Fruit fly (Drosophila melanogaster) whole organism, wandering third instar larva: ENCODE data around the gene CG34328.

ENCODE experiments used
- Abd-B ChIP-seq: fragments of >200 bp; optimal IDR thresholded peaks from 2 replicates; lab custom pipeline; 2017; ENCODE audit warnings: missing biosample characterization, missing genetic modification characterization
- CG9705 ChIP-seq: fragments of 200-800 bp; sonication (Bioruptor generic); optimal IDR thresholded peaks from 2 replicates; lab custom pipeline; 2018; ENCODE audit warnings: missing biosample characterization, mild to moderate bottlenecking, missing genetic modification characterization
- CrebA ChIP-seq: fragments of 200-800 bp; sonication (Bioruptor generic); optimal IDR thresholded peaks from 2 replicates; lab custom pipeline; 2016; ENCODE audit warnings: missing biosample characterization, mild to moderate bottlenecking, missing genetic modification characterization, borderline replicate concordance
- Dfd ChIP-seq: fragments of >200 bp; optimal IDR thresholded peaks from 2 replicates; lab custom pipeline; 2017; ENCODE audit warnings: missing biosample characterization, missing genetic modification characterization
- Dif ChIP-seq: fragments of 200-275, 200-300 bp; sonication (Bioruptor generic); optimal IDR thresholded peaks from 2 replicates; lab custom pipeline; 2018; ENCODE audit warnings: missing biosample characterization, missing genetic modification characterization; ENCODE audit not compliant: partially characterized antibody
- GATAd ChIP-seq: sonication (Bioruptor generic); optimal IDR thresholded peaks from 2 replicates; lab custom pipeline; 2016; ENCODE audit warnings: missing biosample characterization, missing genetic modification characterization
- HLH106 ChIP-seq: fragments of 200-800 bp; optimal IDR thresholded peaks from 3 replicates; lab custom pipeline; 2019; ENCODE audit warnings: missing biosample characterization, mild to moderate bottlenecking, missing genetic modification characterization, moderate library complexity
- Hr78 ChIP-seq: fragments of >200 bp; optimal IDR thresholded peaks from 2 replicates; lab custom pipeline; 2017; ENCODE audit warnings: missing biosample characterization, missing genetic modification characterization
- Hr83 ChIP-seq: fragments of 200-300 bp; sonication (Bioruptor generic); optimal IDR thresholded peaks from 2 replicates; lab custom pipeline; 2016; ENCODE audit warnings: missing biosample characterization, mild to moderate bottlenecking, missing genetic modification characterization, moderate library complexity; ENCODE audit not compliant: poor library complexity, severe bottlenecking
- Jra ChIP-seq: sonication (Bioruptor generic); optimal IDR thresholded peaks from 2 replicates; lab custom pipeline; 2016; ENCODE audit warnings: missing biosample characterization, missing genetic modification characterization
- Myc ChIP-seq: fragments of >200 bp; optimal IDR thresholded peaks from 2 replicates; lab custom pipeline; 2017
- N ChIP-seq: fragments of >200 bp; optimal IDR thresholded peaks from 2 replicates; lab custom pipeline; 2018; ENCODE audit warnings: missing biosample characterization, missing external identifiers, missing genetic modification characterization
- Rel ChIP-seq, 2 experiments: fragments of 200-800 bp; sonication (Bioruptor generic) in 1 of 2; optimal IDR thresholded peaks; 2 replicates in 1 of 2; 3 replicates in 1 of 2; lab custom pipeline; 2016 to 2019; ENCODE audit warnings: mild to moderate bottlenecking in 2 of 2, missing biosample characterization in 2 of 2, missing genetic modification characterization in 2 of 2, moderate library complexity in 1 of 2
- Sp1 ChIP-seq: fragments of 200-800 bp; sonication (Bioruptor generic); optimal IDR thresholded peaks from 3 replicates; lab custom pipeline; 2019; ENCODE audit warnings: missing biosample characterization, mild to moderate bottlenecking, missing genetic modification characterization, moderate library complexity
- Vsx2 ChIP-seq: fragments of 200-300, 225-300 bp; sonication (Bioruptor generic); optimal IDR thresholded peaks from 2 replicates; lab custom pipeline; 2018; ENCODE audit warnings: missing biosample characterization, missing genetic modification characterization; ENCODE audit not compliant: partially characterized antibody
- br ChIP-seq: fragments of 200-800 bp; sonication (Bioruptor generic); optimal IDR thresholded peaks from 2 replicates; lab custom pipeline; 2016; ENCODE audit warnings: missing biosample characterization, missing genetic modification characterization
- dl ChIP-seq, 2 experiments: fragments of 175-275, 200-275 bp in 1 of 2; fragments of 200-275 bp in 1 of 2; sonication (Bioruptor generic); optimal IDR thresholded peaks; lab custom pipeline; 2018; ENCODE audit warnings: mild to moderate bottlenecking in 2 of 2, missing biosample characterization in 2 of 2, missing genetic modification characterization in 2 of 2, moderate library complexity in 2 of 2; ENCODE audit not compliant: partially characterized antibody in 2 of 2, insufficient read depth in 1 of 2
- dmrt93B ChIP-seq: fragments of 200-800 bp; sonication (Bioruptor generic); optimal IDR thresholded peaks from 2 replicates; lab custom pipeline; 2018; ENCODE audit warnings: missing biosample characterization, mild to moderate bottlenecking, missing genetic modification characterization
- dsf ChIP-seq: sonication (Bioruptor generic); optimal IDR thresholded peaks from 2 replicates; lab custom pipeline; 2016; ENCODE audit warnings: missing biosample characterization, missing genetic modification characterization, borderline replicate concordance
- ey ChIP-seq: fragments of 200-800 bp; sonication (Bioruptor generic); optimal IDR thresholded peaks from 2 replicates; lab custom pipeline; 2016; ENCODE audit warnings: missing biosample characterization, missing genetic modification characterization
- foxo ChIP-seq, 2 experiments: fragments of 200-800 bp; sonication (Bioruptor generic); optimal IDR thresholded peaks; 2 replicates in 1 of 2; 3 replicates in 1 of 2; lab custom pipeline; 2016 to 2017; ENCODE audit warnings: missing biosample characterization in 2 of 2, missing genetic modification characterization in 2 of 2
- fru ChIP-seq: fragments of 200-800 bp; sonication (Bioruptor generic); optimal IDR thresholded peaks from 3 replicates; lab custom pipeline; 2016; ENCODE audit warnings: missing biosample characterization, mild to moderate bottlenecking, missing genetic modification characterization
- h ChIP-seq: fragments of 200-800 bp; sonication (Bioruptor generic); optimal IDR thresholded peaks from 3 replicates; lab custom pipeline; 2016; ENCODE audit warnings: missing biosample characterization, mild to moderate bottlenecking, missing genetic modification characterization
- jim ChIP-seq: fragments of 175-275, 200-325 bp; sonication (Bioruptor generic); optimal IDR thresholded peaks from 2 replicates; lab custom pipeline; 2016; ENCODE audit warnings: missing biosample characterization, mild to moderate bottlenecking, missing genetic modification characterization
- lola ChIP-seq: fragments of >200 bp; optimal IDR thresholded peaks from 2 replicates; lab custom pipeline; 2017; ENCODE audit warnings: missing biosample characterization, missing genetic modification characterization
- pan ChIP-seq: fragments of >200 bp; optimal IDR thresholded peaks from 2 replicates; lab custom pipeline; 2017
- psq ChIP-seq: fragments of 200-800 bp; sonication (Bioruptor generic); optimal IDR thresholded peaks from 3 replicates; lab custom pipeline; 2017; ENCODE audit warnings: missing biosample characterization, mild to moderate bottlenecking, missing genetic modification characterization, moderate library complexity
- rgr ChIP-seq: fragments of 200-800 bp; sonication (Bioruptor generic); optimal IDR thresholded peaks from 3 replicates; lab custom pipeline; 2016; ENCODE audit warnings: missing biosample characterization, mild to moderate bottlenecking, missing genetic modification characterization
- tai ChIP-seq: sonication (Bioruptor generic); optimal IDR thresholded peaks from 2 replicates; lab custom pipeline; 2016; ENCODE audit warnings: missing biosample characterization, missing genetic modification characterization
- woc ChIP-seq: sonication (Bioruptor generic); optimal IDR thresholded peaks from 2 replicates; lab custom pipeline; 2016; ENCODE audit warnings: missing biosample characterization, mild to moderate bottlenecking, missing genetic modification characterization

CG34328 gene

DNA sequence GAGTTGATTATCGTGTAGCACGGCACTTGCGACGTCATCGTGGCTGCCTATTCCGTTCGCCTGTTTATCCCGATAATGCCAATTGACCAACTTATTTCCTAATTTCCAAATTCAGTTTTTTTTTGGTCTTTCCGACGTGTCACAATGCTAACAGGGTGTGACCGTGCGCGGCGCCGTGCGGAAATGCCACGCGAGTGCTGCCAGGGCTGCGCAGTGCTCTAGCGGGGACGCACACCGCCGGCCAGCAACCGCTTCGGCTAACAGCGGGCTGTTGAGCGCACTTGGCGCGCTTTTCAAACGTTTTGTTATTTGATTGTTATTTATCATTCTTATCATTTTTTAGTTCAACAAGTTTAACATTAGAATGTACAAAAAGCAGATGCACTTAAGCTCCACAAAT is 14.8 kb downstream of the CG34328 start, which contains the start of gene betaCOP:
Gene betaCOP, minus strand, starts transcription at position 187 of the 400 bp plus-strand sequence.
- no peak for TF ChIP-seq woc (GFP tag; lab: Kevin White, UChicago)
- no peak for TF ChIP-seq lola (GFP tag; lab: Kevin White, UChicago)
- no peak for TF ChIP-seq Rel (GFP tag; optimal IDR thresholded peaks at IDR 0.05; lab: Kevin White, UChicago)
- TF ChIP-seq Rel (tag; optimal IDR thresholded peaks at IDR 0.05; lab: Kevin White, UChicago) = peak; percentile 31

dm6 chrX:18379791-18380190 is 20.1 kb downstream of the CG34328 start, which contains the start of the genes por and CG6179:
Gene por (minus strand): TSS chrX:18379854.
Gene CG6179 (plus strand): TSS chrX:18380082.
- TF ChIP-seq h (GFP tag; lab: Kevin White, UChicago) (no peak), dsf (no peak), Rel (GFP tag; optimal IDR thresholded peaks at IDR 0.05; lab: Kevin White, UChicago) (no peak), Rel (tag; optimal IDR thresholded peaks at IDR 0.05; lab: Kevin White, UChicago) (peak; percentile 13), Vsx2 (GFP tag; lab: Kevin White, UChicago) (no peak), Myc (lab: Kevin White, UChicago) (peak; percentile 72)

- TF ChIP-seq Myc (lab: Kevin White, UChicago) (no peak), br (GFP tag; lab: Kevin White, UChicago) (no peak), ey (GFP tag; lab: Kevin White, UChicago) (no peak)
Measured at dm6 chrX:18374421-18374935, 25.4 kb downstream of the CG34328 start.

- TF ChIP-seq pan (no peak), Dfd (GFP tag; lab: Kevin White, UChicago) (no peak), foxo (GFP tag; optimal IDR thresholded peaks at IDR 0.05; lab: Kevin White, UChicago) (peak in 1 of 2 experiments; percentile 1), Abd-B (GFP tag; lab: Kevin White, UChicago) (peak; percentile 54), Jra (GFP tag; lab: Kevin White, UChicago) (peak; percentile 70), Hr78 (peak; percentile 43), woc (GFP tag; lab: Kevin White, UChicago) (no peak), Dif (GFP tag; lab: Kevin White, UChicago) (peak; percentile 72), HLH106 (tag; lab: Kevin White, UChicago) (peak; percentile 14), h (GFP tag; lab: Kevin White, UChicago) (peak; percentile 18), GATAd (GFP tag; lab: Kevin White, UChicago) (no peak), jim (GFP tag; lab: Kevin White, UChicago) (peak; percentile 58), Rel (GFP tag; optimal IDR thresholded peaks at IDR 0.05; lab: Kevin White, UChicago) (peak; percentile 57), Rel (tag; optimal IDR thresholded peaks at IDR 0.05; lab: Kevin White, UChicago) (peak; percentile 65), Sp1 (GFP tag; lab: Kevin White, UChicago) (peak; percentile 84), CG9705 (GFP tag; lab: Kevin White, UChicago) (peak; percentile 46), rgr (peak; percentile 24), lola (GFP tag; lab: Kevin White, UChicago) (no peak), N (GFP tag; lab: Kevin White, UChicago) (peak; percentile 63), dl (GFP tag; optimal IDR thresholded peaks at IDR 0.05; lab: Kevin White, UChicago; ENCODE audit: insufficient read depth in 1 of 2, partially characterized antibody in 2 of 2) (peak; percentile 17 to 70), CrebA (no peak), psq (GFP tag; lab: Kevin White, UChicago) (peak; percentile 15), fru (GFP tag; lab: Kevin White, UChicago) (peak; percentile 59), dmrt93B (no peak), tai (no peak), Myc (lab: Kevin White, UChicago) (no peak), Hr83 (peak; percentile 11)
- TF ChIP-seq, all 38 proteins: peak for 17
Measured at dm6 chrX:18370775-18371735, 28.8 kb downstream of the CG34328 start.
